Worm (Caenorhabditis elegans): ENCODE results near the gene T07G12.5.

ce11 chrIV:10576050-10576449 lies 31.1 kb upstream of the T07G12.5 start, which contains the start of gene efn-2:
- TF ChIP-seq nhr-77 (tag; optimal IDR thresholded peaks at IDR 0.05) (no peak), lin-39 (tag; optimal IDR thresholded peaks at IDR 0.05) (no peak), ceh-82 (tag; optimal IDR thresholded peaks at IDR 0.05) (no peak), nhr-237 (tag; optimal IDR thresholded peaks at IDR 0.05) (no peak), tbx-2 (tag; optimal IDR thresholded peaks at IDR 0.05) (no peak), ceh-28 (tag; optimal IDR thresholded peaks at IDR 0.05) (no peak), ztf-11 (tag; optimal IDR thresholded peaks at IDR 0.05) (no peak), egl-27 (tag; optimal IDR thresholded peaks at IDR 0.05) (no peak)

All from whole organism, L3 larva.